Worm (Caenorhabditis elegans): ENCODE data around the gene ech-5.

Gene ech-5

ce11 chrIV:782393-782792, 14.4 kb upstream of the ech-5 start:
- no peak for TF ChIP-seq ceh-82 (tag; optimal IDR thresholded peaks at IDR 0.05)
- TF ChIP-seq R02D3.7 (tag; optimal IDR thresholded peaks at IDR 0.05), result no peak

- TF ChIP-seq ZK546.5 (tag; optimal IDR thresholded peaks at IDR 0.05) (no peak), nhr-21 (tag; optimal IDR thresholded peaks at IDR 0.05) (no peak), nhr-12 (tag; optimal IDR thresholded peaks at IDR 0.05) (no peak), Y55F3AM.14 (GFP tag; optimal IDR thresholded peaks at IDR 0.05) (no peak), unc-62 (GFP tag; optimal IDR thresholded peaks at IDR 0.05) (no peak), lsy-2 (tag; optimal IDR thresholded peaks at IDR 0.05) (no peak), egl-27 (tag; optimal IDR thresholded peaks at IDR 0.05) (no peak), sem-4 (tag; optimal IDR thresholded peaks at IDR 0.05) (no peak), aly-2 (tag; optimal IDR thresholded peaks at IDR 0.05) (no peak), nhr-25 (tag; optimal IDR thresholded peaks at IDR 0.05) (no peak), ztf-4 (tag; optimal IDR thresholded peaks at IDR 0.05) (no peak), sma-3 (GFP tag; optimal IDR thresholded peaks at IDR 0.05) (no peak), nhr-23 (tag; optimal IDR thresholded peaks at IDR 0.05) (no peak), ztf-11 (tag; optimal IDR thresholded peaks at IDR 0.05) (no peak), F13H6.1 (tag; optimal IDR thresholded peaks at IDR 0.05) (no peak)
Observed at ce11 chrIV:787755-788154, 9.1 kb upstream of the ech-5 start, which contains the start of gene F56B3.6. TSS of gene F56B3.6 (plus strand) at chrIV:788055.

ce11 chrIV:794275-794674, 2.5 kb upstream of the ech-5 start, which contains the start of gene F56B3.4:
TSS of gene F56B3.4 (minus strand) at chrIV:794275.
- TF ChIP-seq mab-5 (tag; optimal IDR thresholded peaks at IDR 0.05) (no peak), egl-27 (tag; optimal IDR thresholded peaks at IDR 0.05) (no peak), mbf-1 (tag; optimal IDR thresholded peaks at IDR 0.05) (no peak), alr-1 (tag; optimal IDR thresholded peaks at IDR 0.05) (no peak), zag-1 (tag; optimal IDR thresholded peaks at IDR 0.05) (no peak), gmeb-1 (tag; optimal IDR thresholded peaks at IDR 0.05) (no peak), nhr-25 (tag; optimal IDR thresholded peaks at IDR 0.05) (no peak), lin-13 (GFP tag; optimal IDR thresholded peaks at IDR 0.05) (no peak), ZK546.5 (tag; optimal IDR thresholded peaks at IDR 0.05) (no peak), unc-39 (tag; optimal IDR thresholded peaks at IDR 0.05) (no peak), dmd-4 (tag; optimal IDR thresholded peaks at IDR 0.05) (no peak), Y55F3AM.14 (GFP tag; optimal IDR thresholded peaks at IDR 0.05) (no peak), mdl-1 (tag; optimal IDR thresholded peaks at IDR 0.05) (no peak)

- TF ChIP-seq aly-2 (tag; optimal IDR thresholded peaks at IDR 0.05), result no peak
- TF ChIP-seq mbf-1 (tag; optimal IDR thresholded peaks at IDR 0.05), result no peak
- TF ChIP-seq nhr-12 (tag; optimal IDR thresholded peaks at IDR 0.05), result no peak
- no peak for TF ChIP-seq zag-1 (tag; optimal IDR thresholded peaks at IDR 0.05)
- no peak for TF ChIP-seq C34F6.9 (tag; optimal IDR thresholded peaks at IDR 0.05)
- no peak for TF ChIP-seq Y55F3AM.14 (GFP tag; optimal IDR thresholded peaks at IDR 0.05)
- no peak for TF ChIP-seq peb-1 (tag; optimal IDR thresholded peaks at IDR 0.05)
- TF ChIP-seq snpc-4 (tag; optimal IDR thresholded peaks at IDR 0.05), result no peak
- no peak for TF ChIP-seq nhr-10 (tag; optimal IDR thresholded peaks at IDR 0.05)
- no peak for TF ChIP-seq ama-1 (optimal IDR thresholded peaks at IDR 0.05)
- TF ChIP-seq ceh-82 (tag; optimal IDR thresholded peaks at IDR 0.05), result no peak
- TF ChIP-seq nhr-129 (tag; optimal IDR thresholded peaks at IDR 0.05), result no peak
- TF ChIP-seq F13H6.1 (tag; optimal IDR thresholded peaks at IDR 0.05), result no peak
Observed at ce11 chrIV:795383-795872, 1.4 kb upstream of the ech-5 start, which contains the start of gene skr-18. TSS of gene skr-18 (minus strand) at chrIV:795433.

DNA sequence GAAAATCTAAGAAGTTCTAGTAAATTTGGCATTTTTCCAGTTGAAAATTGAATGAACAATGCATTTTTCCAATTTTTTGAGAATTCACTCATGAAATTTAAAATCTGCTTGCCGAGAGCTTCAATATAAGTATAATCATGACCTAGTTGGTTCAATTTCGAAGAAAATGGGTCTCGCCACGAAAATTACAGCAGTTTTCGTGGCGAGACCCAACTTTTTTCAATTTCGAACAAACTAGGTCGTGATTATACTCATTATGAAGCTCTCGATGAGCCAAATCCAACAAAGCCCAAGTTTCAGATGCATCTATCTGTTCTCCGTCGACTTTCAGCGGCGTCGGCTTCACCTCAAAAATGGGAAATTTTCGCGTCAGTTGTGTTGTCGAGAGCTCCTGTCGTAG, 3.7 kb downstream of the ech-5 start, which contains the start of gene mrpl-46:
TSS of gene mrpl-46 (plus strand) at position 301 of the 400 bp plus-strand sequence.
- TF ChIP-seq dmd-4 (tag; optimal IDR thresholded peaks at IDR 0.05) (no peak), nhr-25 (tag; optimal IDR thresholded peaks at IDR 0.05) (no peak), ztf-11 (tag; optimal IDR thresholded peaks at IDR 0.05) (no peak), sem-4 (tag; optimal IDR thresholded peaks at IDR 0.05) (no peak), lin-13 (GFP tag; optimal IDR thresholded peaks at IDR 0.05) (no peak), gmeb-1 (tag; optimal IDR thresholded peaks at IDR 0.05) (no peak), alr-1 (tag; optimal IDR thresholded peaks at IDR 0.05) (no peak), mab-5 (tag; optimal IDR thresholded peaks at IDR 0.05) (no peak), ama-1 (optimal IDR thresholded peaks at IDR 0.05) (no peak), Y55F3AM.14 (GFP tag; optimal IDR thresholded peaks at IDR 0.05) (no peak), zag-1 (tag; optimal IDR thresholded peaks at IDR 0.05) (no peak), ztf-4 (tag; optimal IDR thresholded peaks at IDR 0.05) (no peak), nhr-129 (tag; optimal IDR thresholded peaks at IDR 0.05) (no peak), peb-1 (tag; optimal IDR thresholded peaks at IDR 0.05) (no peak), unc-62 (GFP tag; optimal IDR thresholded peaks at IDR 0.05) (no peak), ZK546.5 (tag; optimal IDR thresholded peaks at IDR 0.05) (no peak), nhr-77 (tag; optimal IDR thresholded peaks at IDR 0.05) (no peak)

Data from whole organism, L2 larva.